Worm (Caenorhabditis elegans) whole organism, L2 larva: Measurements from ENCODE around the gene C54D10.13.

Experiments
- C34F6.9 ChIP-seq: fragments of 150-350 bp; optimal IDR thresholded peaks from 2 replicates; lab custom pipeline; 2014; ENCODE audit warnings: missing biosample characterization, missing genetic modification characterization
- F13H6.1 ChIP-seq: sonication (generic microtip); optimal IDR thresholded peaks from 2 replicates; lab custom pipeline; 2016; ENCODE audit warnings: missing genetic modification characterization, missing compliant biosample characterization
- Y55F3AM.14 ChIP-seq: fragments of 200-800 bp; sonication (Bioruptor generic); optimal IDR thresholded peaks from 2 replicates; lab custom pipeline; 2018; ENCODE audit warnings: mild to moderate bottlenecking, missing genetic modification characterization, missing compliant biosample characterization
- ZK546.5 ChIP-seq: sonication (generic microtip); optimal IDR thresholded peaks from 2 replicates; lab custom pipeline; 2017; ENCODE audit warnings: missing biosample characterization, missing genetic modification characterization
- alr-1 ChIP-seq: fragments of 150-350 bp; optimal IDR thresholded peaks from 2 replicates; lab custom pipeline; 2014; ENCODE audit warnings: missing biosample characterization, missing genetic modification characterization
- aly-2 ChIP-seq: fragments of 150-350 bp; optimal IDR thresholded peaks from 2 replicates; lab custom pipeline; 2014; ENCODE audit warnings: missing biosample characterization, missing genetic modification characterization
- ama-1 ChIP-seq: fragments of 150-350 bp; optimal IDR thresholded peaks from 2 replicates; lab custom pipeline; 2018; ENCODE audit warnings: inconsistent platforms
- blmp-1 ChIP-seq: sonication (generic microtip); optimal IDR thresholded peaks from 2 replicates; lab custom pipeline; 2017; ENCODE audit warnings: missing genetic modification characterization, mild to moderate bottlenecking, missing compliant biosample characterization, antibody characterized with exemption, moderate library complexity; ENCODE audit not compliant: insufficient read depth
- ceh-16 ChIP-seq: fragments of 150-350 bp; optimal IDR thresholded peaks from 2 replicates; lab custom pipeline; 2014; ENCODE audit warnings: missing biosample characterization, missing genetic modification characterization
- ceh-82 ChIP-seq: fragments of 150-350 bp; optimal IDR thresholded peaks from 2 replicates; lab custom pipeline; 2014; ENCODE audit warnings: missing biosample characterization, missing genetic modification characterization
- crh-2 ChIP-seq: sonication (generic microtip); optimal IDR thresholded peaks from 2 replicates; lab custom pipeline; 2017; ENCODE audit warnings: missing biosample characterization, missing genetic modification characterization
- egl-27 ChIP-seq: sonication (generic microtip); optimal IDR thresholded peaks from 3 replicates; lab custom pipeline; 2017; ENCODE audit warnings: missing biosample characterization, missing genetic modification reagents, missing genetic modification characterization
- elt-1 ChIP-seq: fragments of 150-350 bp; optimal IDR thresholded peaks from 2 replicates; lab custom pipeline; 2014; ENCODE audit warnings: missing biosample characterization, missing genetic modification characterization
- elt-3 ChIP-seq: sonication (generic microtip); optimal IDR thresholded peaks from 2 replicates; lab custom pipeline; 2017; ENCODE audit warnings: missing biosample characterization, missing genetic modification characterization
- fos-1 ChIP-seq: fragments of 150-350 bp; optimal IDR thresholded peaks from 2 replicates; lab custom pipeline; 2014; ENCODE audit warnings: missing biosample characterization, missing genetic modification characterization
- gmeb-1 ChIP-seq: fragments of 150-350 bp; optimal IDR thresholded peaks from 2 replicates; lab custom pipeline; 2014; ENCODE audit warnings: missing biosample characterization, missing genetic modification characterization
- lin-11 ChIP-seq: fragments of 150-350 bp; sonication (generic microtip); optimal IDR thresholded peaks from 2 replicates; lab custom pipeline; 2014; ENCODE audit warnings: missing biosample characterization, missing genetic modification characterization, inconsistent platforms, mixed read lengths
- lin-13 ChIP-seq: fragments of 150-350 bp; optimal IDR thresholded peaks from 2 replicates; lab custom pipeline; 2014; ENCODE audit warnings: missing biosample characterization, missing genetic modification reagents, missing genetic modification characterization
- lsy-2 ChIP-seq, 2 experiments: fragments of 150-350 bp in 1 of 2; sonication (generic microtip) in 1 of 2; optimal IDR thresholded peaks; 2 replicates each; lab custom pipeline; 2014 to 2017; ENCODE audit warnings: missing biosample characterization in 2 of 2, missing genetic modification characterization in 2 of 2
- mab-5 ChIP-seq: fragments of 150-350 bp; optimal IDR thresholded peaks from 2 replicates; lab custom pipeline; 2014; ENCODE audit warnings: missing biosample characterization, missing genetic modification characterization
- nhr-10 ChIP-seq: sonication (generic microtip); optimal IDR thresholded peaks from 2 replicates; lab custom pipeline; 2017; ENCODE audit warnings: missing biosample characterization, missing genetic modification characterization
- nhr-11 ChIP-seq: fragments of 150-350 bp; optimal IDR thresholded peaks from 2 replicates; lab custom pipeline; 2014; ENCODE audit warnings: missing biosample characterization, missing genetic modification characterization
- nhr-12 ChIP-seq: fragments of 150-350 bp; optimal IDR thresholded peaks from 2 replicates; lab custom pipeline; 2014; ENCODE audit warnings: missing biosample characterization, missing genetic modification characterization
- nhr-237 ChIP-seq: fragments of 150-350 bp; optimal IDR thresholded peaks from 2 replicates; lab custom pipeline; 2014; ENCODE audit warnings: missing biosample characterization, missing genetic modification characterization
- nhr-6 ChIP-seq: fragments of 150-350 bp; optimal IDR thresholded peaks from 2 replicates; lab custom pipeline; 2014; ENCODE audit warnings: missing biosample characterization, missing genetic modification characterization
- nhr-77 ChIP-seq: fragments of 150-350 bp; optimal IDR thresholded peaks from 2 replicates; lab custom pipeline; 2014; ENCODE audit warnings: missing biosample characterization, missing genetic modification characterization
- peb-1 ChIP-seq: fragments of 150-350 bp; optimal IDR thresholded peaks from 2 replicates; lab custom pipeline; 2014; ENCODE audit warnings: missing biosample characterization, missing genetic modification characterization
- skn-1 ChIP-seq: sonication (generic microtip); optimal IDR thresholded peaks from 2 replicates; lab custom pipeline; 2017; ENCODE audit warnings: missing biosample characterization, missing genetic modification characterization
- sma-3 ChIP-seq: sonication (generic microtip); optimal IDR thresholded peaks from 2 replicates; lab custom pipeline; 2016; ENCODE audit warnings: missing genetic modification reagents, missing genetic modification characterization, missing compliant biosample characterization
- sma-9 ChIP-seq, 2 experiments: fragments of 150-350 bp in 1 of 2; sonication (generic microtip) in 1 of 2; optimal IDR thresholded peaks; 2 replicates each; lab custom pipeline; 2014 to 2016; ENCODE audit warnings: missing genetic modification characterization in 2 of 2, mild to moderate bottlenecking in 1 of 2, missing biosample characterization in 1 of 2, missing compliant biosample characterization in 1 of 2, missing genetic modification reagents in 1 of 2, moderate library complexity in 1 of 2
- unc-39 ChIP-seq: fragments of 150-350 bp; optimal IDR thresholded peaks from 2 replicates; lab custom pipeline; 2014; ENCODE audit warnings: missing biosample characterization, missing genetic modification characterization
- unc-62 ChIP-seq: fragments of 150-350 bp; optimal IDR thresholded peaks from 2 replicates; lab custom pipeline; 2014; ENCODE audit warnings: missing biosample characterization, missing genetic modification reagents, missing genetic modification characterization
- ztf-1 ChIP-seq: fragments of 200-800 bp; sonication (Bioruptor generic); conservative IDR thresholded peaks from 2 replicates; pipeline ENCODE4 v1.3.6; 2022; ENCODE audit warnings: missing genetic modification characterization, missing compliant biosample characterization
- ztf-4 ChIP-seq: fragments of 150-350 bp; optimal IDR thresholded peaks from 2 replicates; lab custom pipeline; 2014; ENCODE audit warnings: missing biosample characterization, missing genetic modification characterization

Gene C54D10.13

DNA sequence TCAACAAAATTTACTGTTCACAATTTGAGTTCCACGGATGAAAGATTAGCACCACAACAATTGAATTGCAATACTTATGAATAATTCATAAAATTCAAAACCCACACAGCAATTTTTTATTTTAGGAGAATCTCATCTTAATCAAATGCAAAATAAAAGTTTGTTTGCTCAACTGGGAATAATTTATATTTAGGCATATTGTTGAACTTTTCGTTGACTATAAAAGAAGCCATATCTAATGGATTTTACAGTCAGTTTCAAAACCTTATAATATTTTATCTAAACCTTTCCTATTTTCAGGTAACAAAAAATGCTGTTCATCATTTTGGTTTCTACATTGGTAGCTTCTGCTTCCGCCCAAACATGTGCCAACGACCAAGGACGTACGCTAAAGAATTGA lies 13.8 kb downstream of the C54D10.13 start, which contains the start of gene C54D10.3:
TSS of gene C54D10.3 (plus strand) at position 301 of the 400 bp plus-strand sequence.
- TF ChIP-seq crh-2 (tag; lab: Kevin White, UChicago) = no peak
- no peak for TF ChIP-seq aly-2 (tag; lab: Kevin White, UChicago)
- TF ChIP-seq unc-39 (tag; lab: Kevin White, UChicago) = no peak
- TF ChIP-seq elt-1 (tag; lab: Kevin White, UChicago) = no peak
- no peak for TF ChIP-seq nhr-12 (tag; lab: Kevin White, UChicago)

DNA sequence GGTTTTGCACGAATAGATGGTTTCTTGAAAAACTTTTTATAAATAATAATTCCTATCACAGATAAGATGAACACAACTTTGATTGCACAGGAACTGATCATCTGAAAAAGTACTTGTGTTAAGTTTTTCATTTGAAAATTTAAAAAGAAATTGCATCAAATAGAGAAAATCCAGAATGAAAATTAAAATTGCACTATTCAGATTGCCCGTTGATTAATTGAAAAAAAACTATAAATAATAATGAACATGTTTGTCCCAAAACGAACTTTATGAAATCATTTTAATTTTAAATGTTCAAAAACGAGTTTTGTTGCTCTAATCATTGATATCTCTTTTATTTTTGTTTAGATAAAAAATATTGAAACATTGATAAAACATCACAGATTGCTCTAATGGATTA lies 14.8 kb downstream of the C54D10.13 start, which contains the start of gene cdr-3:
TSS of gene cdr-3 (minus strand) at position 101 of the 400 bp plus-strand sequence.
- no peak for TF ChIP-seq ztf-1 (GFP tag; lab: Robert Waterston, UW)
- TF ChIP-seq, all 48 proteins: peak for 0

DNA sequence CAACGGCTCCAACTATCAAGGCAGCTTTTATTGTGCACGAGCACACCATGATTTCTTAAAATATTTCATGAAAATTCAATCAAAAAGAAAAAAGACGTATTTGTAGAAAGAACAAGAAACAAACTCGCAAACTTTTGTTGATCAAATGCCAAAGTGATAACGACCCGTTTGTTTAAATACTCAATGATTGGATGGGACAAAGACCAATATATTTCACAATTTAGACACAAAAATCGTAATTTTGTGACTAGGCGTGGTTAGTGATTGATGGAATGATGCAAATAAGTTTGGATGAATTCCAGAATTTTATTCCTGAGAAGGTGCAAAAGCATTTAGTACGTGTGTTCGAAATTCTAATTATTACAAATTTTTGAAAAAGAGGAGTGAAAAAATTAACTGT lies 16.4 kb downstream of the C54D10.13 start, which contains the start of gene cdr-2:
TSS of gene cdr-2 (minus strand) at position 54 of the 400 bp plus-strand sequence.
- TF ChIP-seq F13H6.1 (tag; lab: Kevin White, UChicago) (no peak), fos-1 (peak; percentile 81), sma-9 (GFP tag; optimal IDR thresholded peaks at IDR 0.05; lab: Kevin White, UChicago) (peak; percentile 63), sma-9 (tag; optimal IDR thresholded peaks at IDR 0.05; lab: Kevin White, UChicago) (no peak)

DNA sequence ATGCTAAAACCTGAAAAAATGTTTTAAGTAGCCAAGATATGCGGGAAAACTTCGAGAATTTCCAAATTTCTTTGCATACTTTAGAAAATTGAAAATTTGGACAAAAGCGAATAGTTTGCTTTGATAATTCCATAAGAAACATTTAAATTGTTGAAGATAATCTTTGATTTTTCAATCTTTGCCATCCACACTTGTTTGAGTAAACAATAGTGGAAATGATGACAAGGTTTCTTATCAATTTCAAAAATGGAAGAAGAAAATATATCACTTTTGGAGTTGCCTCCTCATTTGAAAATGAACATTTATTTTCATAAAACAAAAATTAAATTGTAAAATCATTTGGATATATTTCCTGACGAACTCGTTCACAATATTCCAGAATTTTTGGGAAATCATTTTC lies 17.7 kb downstream of the C54D10.13 start:
- TF ChIP-seq skn-1 (tag; lab: Kevin White, UChicago) (peak; percentile 81), ztf-4 (tag; lab: Kevin White, UChicago) (no peak), fos-1 (peak; percentile 59)

DNA sequence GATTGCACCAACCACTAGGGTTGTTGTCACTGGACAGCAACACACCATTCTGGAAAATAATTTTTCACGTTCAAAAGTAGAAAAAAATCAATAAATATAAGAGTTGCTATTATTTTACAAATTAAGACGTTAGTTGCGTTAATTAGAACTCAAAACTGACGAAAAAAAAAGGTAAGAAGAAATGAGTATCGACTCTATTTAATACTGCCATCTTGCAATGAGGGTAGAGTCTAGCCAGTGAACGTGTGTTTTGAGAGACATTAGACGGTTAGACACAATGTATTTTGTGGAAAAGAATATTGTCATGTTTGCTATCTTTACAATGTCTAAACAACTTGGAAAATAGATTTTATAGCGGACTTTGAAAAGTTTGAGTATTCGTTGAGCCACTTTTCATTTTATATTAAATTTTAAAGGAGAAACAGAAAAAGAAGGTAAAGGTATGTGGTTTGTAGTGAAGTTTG lies 18.4 kb downstream of the C54D10.13 start, which contains the start of gene cdr-6:
TSS of gene cdr-6 (minus strand) at position 51 of the 464 bp plus-strand sequence.
- TF ChIP-seq F13H6.1 (tag; lab: Kevin White, UChicago) = peak; percentile 18
- peak; percentile 65 for TF ChIP-seq sma-9 (GFP tag; optimal IDR thresholded peaks at IDR 0.05; lab: Kevin White, UChicago)
- TF ChIP-seq sma-9 (tag; optimal IDR thresholded peaks at IDR 0.05; lab: Kevin White, UChicago) = no peak
- no peak for TF ChIP-seq crh-2 (tag; lab: Kevin White, UChicago)
- TF ChIP-seq lin-11 = no peak
- peak; percentile 32 for TF ChIP-seq C34F6.9
- TF ChIP-seq ZK546.5 (tag; lab: Kevin White, UChicago) = no peak
- no peak for TF ChIP-seq mab-5 (tag; lab: Kevin White, UChicago)
- TF ChIP-seq gmeb-1 (tag; lab: Kevin White, UChicago) = no peak
- TF ChIP-seq elt-3 = no peak
- peak in 1 of 2 experiments; percentile 3 for TF ChIP-seq lsy-2 (tag; optimal IDR thresholded peaks at IDR 0.05; lab: Kevin White, UChicago)
- TF ChIP-seq lin-13 (GFP tag; lab: Kevin White, UChicago) = no peak
- TF ChIP-seq fos-1 = peak; percentile 30
- no peak for TF ChIP-seq ama-1 (lab: Kevin White, UChicago)
- TF ChIP-seq, all 48 proteins: peak for 5

DNA sequence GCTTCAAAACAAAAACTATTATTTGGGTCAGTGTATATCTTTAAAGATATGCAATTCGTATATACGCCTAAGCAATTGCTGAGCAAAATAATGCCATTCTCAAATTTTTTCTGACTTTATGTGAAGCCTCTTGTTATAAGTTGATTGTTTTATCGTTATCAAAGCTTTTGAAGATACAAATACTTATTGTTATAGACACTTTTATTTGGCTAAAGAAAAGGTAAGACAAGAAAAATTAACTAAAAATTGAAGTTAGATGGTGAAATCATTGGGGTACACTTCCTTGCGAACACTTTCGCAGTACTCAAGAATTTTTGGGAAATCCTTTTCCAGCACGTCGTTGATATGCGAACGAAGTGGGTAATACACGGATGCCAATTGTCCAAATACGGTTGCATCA lies 19.8 kb downstream of the C54D10.13 start:
- no peak for TF ChIP-seq unc-62
- no peak for TF ChIP-seq nhr-11 (tag; lab: Kevin White, UChicago)
- no peak for TF ChIP-seq peb-1
- no peak for TF ChIP-seq mab-5 (tag; lab: Kevin White, UChicago)
- TF ChIP-seq nhr-77 = no peak
- TF ChIP-seq egl-27 (tag; lab: Kevin White, UChicago) = no peak
- no peak for TF ChIP-seq nhr-10 (tag; lab: Kevin White, UChicago)
- no peak for TF ChIP-seq gmeb-1 (tag; lab: Kevin White, UChicago)
- no peak for TF ChIP-seq nhr-6
- no peak for TF ChIP-seq blmp-1 (tag; lab: Kevin White, UChicago)
- no peak for TF ChIP-seq ceh-16 (tag; lab: Kevin White, UChicago)
- no peak for TF ChIP-seq ztf-1 (GFP tag; lab: Robert Waterston, UW)
- no peak for TF ChIP-seq Y55F3AM.14 (GFP tag; lab: Kevin White, UChicago)
- no peak for TF ChIP-seq alr-1 (tag; lab: Kevin White, UChicago)
- no peak for TF ChIP-seq elt-1 (tag; lab: Kevin White, UChicago)
- TF ChIP-seq sma-3 (GFP tag; lab: Kevin White, UChicago) = no peak
- TF ChIP-seq nhr-237 (tag; lab: Kevin White, UChicago) = no peak
- no peak for TF ChIP-seq ceh-82 (tag; lab: Kevin White, UChicago)
- no peak for TF ChIP-seq ztf-4 (tag; lab: Kevin White, UChicago)
